Worm (Caenorhabditis elegans): ENCODE results near the gene C35D6.4.

C35D6.4 gene

DNA sequence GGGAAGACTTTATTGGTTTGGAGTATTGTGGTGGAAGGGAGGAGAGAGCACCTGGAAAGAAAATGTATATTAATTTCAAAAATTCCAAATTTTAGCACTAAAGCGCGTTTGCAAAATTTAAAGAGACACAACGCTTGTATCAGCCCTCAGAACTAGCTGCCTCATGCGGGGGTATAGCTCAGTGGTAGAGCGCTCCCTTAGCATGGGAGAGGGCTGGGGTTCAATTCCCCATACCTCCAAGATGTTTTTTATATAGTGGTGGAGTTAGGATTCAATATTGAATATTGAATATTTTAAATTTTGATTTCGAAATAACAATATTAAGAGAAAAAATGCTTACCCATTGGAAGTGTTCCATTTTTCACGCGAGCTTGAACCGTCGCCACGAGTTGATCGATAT is 48.2 kb downstream of the C35D6.4 start:
- peak; percentile 72 for TF ChIP-seq nhr-43 (tag; optimal IDR thresholded peaks at IDR 0.05; ENCODE audit: poor library complexity, severe bottlenecking)
- TF ChIP-seq nhr-28 (tag; optimal IDR thresholded peaks at IDR 0.05) = no peak
- TF ChIP-seq lsy-12 (tag; optimal IDR thresholded peaks at IDR 0.05) = peak; percentile 44
- no peak for TF ChIP-seq nhr-67 (tag; optimal IDR thresholded peaks at IDR 0.05)
- peak; percentile 45 for TF ChIP-seq nfya-1 (tag; optimal IDR thresholded peaks at IDR 0.05; ENCODE audit: insufficient read depth)
- no peak for TF ChIP-seq unc-62 (GFP tag; optimal IDR thresholded peaks at IDR 0.05)
- TF ChIP-seq ama-1 (optimal IDR thresholded peaks at IDR 0.05) = no peak
- TF ChIP-seq hmg-11 (tag; optimal IDR thresholded peaks at IDR 0.05) = peak; percentile 74
- no peak for TF ChIP-seq ztf-11 (tag; optimal IDR thresholded peaks at IDR 0.05)
- peak; percentile 6 for TF ChIP-seq lin-39 (tag; optimal IDR thresholded peaks at IDR 0.05)
- TF ChIP-seq elt-2 (tag; optimal IDR thresholded peaks at IDR 0.05) = peak; percentile 10

DNA sequence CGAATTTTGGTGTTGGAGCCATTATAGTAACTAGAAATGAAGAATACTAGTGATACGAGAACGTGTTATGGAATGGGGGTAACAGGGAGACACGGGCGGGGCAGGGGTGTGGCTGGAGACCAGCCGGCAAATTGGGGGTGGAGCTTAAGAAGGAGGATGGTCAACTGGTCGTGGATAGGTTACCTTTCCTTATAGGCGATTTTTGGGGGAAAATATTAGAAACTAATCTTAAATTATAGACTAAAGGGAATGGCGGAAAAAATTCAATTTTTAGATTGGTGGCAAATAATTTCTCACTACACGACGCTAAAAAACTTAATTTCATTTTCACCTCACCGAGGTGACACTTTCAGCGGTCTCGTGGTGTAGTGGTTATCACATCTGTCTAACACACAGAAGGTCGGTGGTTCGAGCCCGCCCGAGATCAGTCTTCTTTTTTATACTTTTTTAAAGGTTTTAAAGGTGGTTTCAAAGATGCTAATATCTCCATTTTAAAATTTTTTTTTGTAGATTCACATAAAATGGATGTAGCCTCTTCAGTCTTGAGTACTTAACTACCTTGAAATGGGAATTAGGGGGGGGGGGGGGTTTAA is 49.1 kb downstream of the C35D6.4 start, which contains the start of gene Y65A5A.1:
Y65A5A.1 (minus strand) TSS at position 51 of the 593 bp plus-strand sequence.
- TF ChIP-seq ztf-4 (tag; optimal IDR thresholded peaks at IDR 0.05) (no peak), hmg-11 (tag; optimal IDR thresholded peaks at IDR 0.05) (no peak), pha-4 (tag; optimal IDR thresholded peaks at IDR 0.05) (no peak), nfya-1 (tag; optimal IDR thresholded peaks at IDR 0.05; ENCODE audit: insufficient read depth) (peak; percentile 12), ceh-9 (tag; optimal IDR thresholded peaks at IDR 0.05) (no peak), nhr-237 (tag; optimal IDR thresholded peaks at IDR 0.05) (no peak), pqm-1 (tag; optimal IDR thresholded peaks at IDR 0.05) (peak; percentile 3), skn-1 (tag; optimal IDR thresholded peaks at IDR 0.05) (no peak), elt-2 (tag; optimal IDR thresholded peaks at IDR 0.05) (peak; percentile 7), nhr-28 (tag; optimal IDR thresholded peaks at IDR 0.05) (no peak)

DNA sequence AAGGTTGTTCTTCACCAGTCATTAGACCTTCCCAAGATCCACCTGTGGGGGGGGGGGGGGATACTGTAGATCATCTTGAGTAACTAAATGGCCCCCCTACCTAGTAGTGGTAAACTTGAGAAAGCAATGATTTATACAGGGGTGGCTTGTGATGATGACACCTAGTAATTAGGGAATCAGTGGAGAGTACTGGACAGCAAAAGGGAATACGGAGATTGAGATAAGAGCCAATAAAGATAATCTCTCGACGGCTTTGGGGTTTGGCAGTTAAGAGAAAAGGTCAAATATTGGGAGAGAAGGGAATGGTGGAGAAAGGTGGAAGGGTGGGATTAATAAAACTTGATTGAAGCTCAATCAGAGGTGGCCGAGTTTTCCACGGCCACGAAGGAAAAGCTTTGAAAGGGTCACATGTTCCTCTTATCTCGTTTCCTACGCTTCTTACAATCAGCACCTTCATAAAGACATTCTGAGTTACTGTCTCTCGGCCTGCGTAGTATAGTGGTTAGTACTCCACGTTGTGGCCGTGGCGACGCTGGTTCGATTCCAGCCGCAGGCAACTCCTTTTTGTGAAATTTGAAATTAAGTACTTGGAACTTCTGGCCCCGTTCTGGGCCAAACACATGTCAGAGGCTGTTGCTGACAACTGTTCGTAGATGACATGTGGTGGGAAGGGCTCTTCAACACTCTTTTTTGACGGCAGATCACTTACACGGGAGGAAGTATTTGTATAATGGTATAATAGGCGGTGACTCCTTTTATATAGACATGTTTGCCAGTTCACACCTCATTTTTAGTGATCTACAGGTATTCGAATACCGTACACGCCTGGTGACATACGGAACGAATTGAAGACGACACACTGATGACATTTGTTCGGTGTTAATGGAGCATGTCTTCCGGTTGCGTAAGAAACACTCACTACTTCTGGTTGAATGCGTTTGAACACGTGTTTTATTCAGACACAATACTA is 49.9 kb downstream of the C35D6.4 start:
- no peak for TF ChIP-seq zag-1 (tag; optimal IDR thresholded peaks at IDR 0.05)
- peak; percentile 33 for TF ChIP-seq nfya-1 (tag; optimal IDR thresholded peaks at IDR 0.05; ENCODE audit: insufficient read depth)
- peak; percentile 18 for TF ChIP-seq elt-1 (tag; optimal IDR thresholded peaks at IDR 0.05)
- TF ChIP-seq elt-2 (tag; optimal IDR thresholded peaks at IDR 0.05) = peak; percentile 34
- no peak for TF ChIP-seq nhr-11 (tag; optimal IDR thresholded peaks at IDR 0.05)
- no peak for TF ChIP-seq nhr-12 (tag; optimal IDR thresholded peaks at IDR 0.05)
- TF ChIP-seq nhr-43 (tag; optimal IDR thresholded peaks at IDR 0.05; ENCODE audit: poor library complexity, severe bottlenecking) = peak; percentile 52
- TF ChIP-seq nhr-23 (tag; optimal IDR thresholded peaks at IDR 0.05) = no peak
- no peak for TF ChIP-seq ztf-11 (tag; optimal IDR thresholded peaks at IDR 0.05)
- TF ChIP-seq pqm-1 (tag; optimal IDR thresholded peaks at IDR 0.05) = peak; percentile 23
- TF ChIP-seq elt-3 (tag; optimal IDR thresholded peaks at IDR 0.05) = peak in 1 of 3 experiments; percentile 10
- peak; percentile 6 for TF ChIP-seq snpc-4 (tag; optimal IDR thresholded peaks at IDR 0.05)
